Worm (Caenorhabditis elegans) whole organism, L2 larva: ENCODE data around the gene fbxb-16.

Experiments
- ceh-82 ChIP-seq: fragments of 150-350 bp; optimal IDR thresholded peaks from 2 replicates; lab custom pipeline; 2014; ENCODE audit warnings: missing biosample characterization, missing genetic modification characterization
- egl-27 ChIP-seq: sonication (generic microtip); optimal IDR thresholded peaks from 3 replicates; lab custom pipeline; 2017; ENCODE audit warnings: missing biosample characterization, missing genetic modification reagents, missing genetic modification characterization
- sma-3 ChIP-seq: sonication (generic microtip); optimal IDR thresholded peaks from 2 replicates; lab custom pipeline; 2016; ENCODE audit warnings: missing genetic modification reagents, missing genetic modification characterization, missing compliant biosample characterization
- unc-62 ChIP-seq: fragments of 150-350 bp; optimal IDR thresholded peaks from 2 replicates; lab custom pipeline; 2014; ENCODE audit warnings: missing biosample characterization, missing genetic modification reagents, missing genetic modification characterization

DNA sequence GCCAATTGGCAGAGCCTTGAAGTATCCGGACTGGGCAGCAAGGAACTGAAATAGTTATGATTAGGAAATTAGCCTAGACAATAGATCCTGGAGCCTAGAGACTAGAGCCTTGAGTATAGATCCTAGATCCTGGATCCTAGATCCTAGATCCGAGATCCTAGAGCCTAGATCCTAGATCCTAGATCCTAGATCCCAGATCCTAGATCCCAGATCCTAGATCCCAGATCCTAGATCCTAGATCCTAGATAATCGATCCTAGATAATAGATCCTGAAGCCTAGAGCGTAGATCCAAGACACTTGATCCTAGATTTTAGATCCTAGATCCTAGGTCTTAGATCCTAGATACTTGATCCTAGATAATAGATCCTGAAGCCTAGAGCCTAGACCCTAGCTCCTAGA is 46.7 kb downstream of the fbxb-16 start:
- TF ChIP-seq ceh-82 (tag; lab: Kevin White, UChicago) (no peak), unc-62 (GFP tag; lab: Kevin White, UChicago) (no peak), egl-27 (tag; lab: Kevin White, UChicago) (no peak), sma-3 (GFP tag; lab: Kevin White, UChicago) (no peak)
